Fruit fly (Drosophila melanogaster) whole organism, pupa: ENCODE results near the gene Or67c.

Source experiments
- CG10348 ChIP-seq: fragments of 200-800 bp; sonication (Bioruptor generic); IDR thresholded peaks from 2 replicates; pipeline ENCODE4 v1.3.6; 2022; ENCODE audit warnings: missing biosample characterization, missing genetic modification characterization
- CG32121 ChIP-seq: fragments of 200-800 bp; sonication (Bioruptor generic); IDR thresholded peaks from 2 replicates; pipeline ENCODE4 v1.3.6; 2022; ENCODE audit warnings: missing biosample characterization, missing genetic modification characterization
- CG4496 ChIP-seq: fragments of 200-800 bp; sonication (Bioruptor generic); IDR thresholded peaks from 3 replicates; pipeline ENCODE4 v1.3.6; 2022; ENCODE audit warnings: missing biosample characterization, missing genetic modification characterization
- CG8159 ChIP-seq: fragments of 200-800 bp; sonication (Bioruptor generic); optimal IDR thresholded peaks from 3 replicates; lab custom pipeline; 2018; ENCODE audit warnings: missing biosample characterization, mild to moderate bottlenecking, missing genetic modification characterization, moderate library complexity
- CG8301 ChIP-seq: fragments of 200-800 bp; sonication (Bioruptor generic); optimal IDR thresholded peaks from 2 replicates; lab custom pipeline; 2018; ENCODE audit warnings: missing biosample characterization, mild to moderate bottlenecking, missing genetic modification characterization
- EcR ChIP-seq: fragments of 200-800 bp; sonication (Bioruptor generic); optimal IDR thresholded peaks from 3 replicates; lab custom pipeline; 2019; ENCODE audit warnings: missing biosample characterization, missing genetic modification characterization, mild to moderate bottlenecking, moderate library complexity, missing genetic modification reagents
- Pif1A ChIP-seq: fragments of 200-800 bp; sonication (Bioruptor generic); optimal IDR thresholded peaks from 3 replicates; lab custom pipeline; 2016; ENCODE audit warnings: missing biosample characterization, missing genetic modification characterization
- Snoo ChIP-seq: fragments of 200-800 bp; sonication (Bioruptor generic); optimal IDR thresholded peaks from 3 replicates; lab custom pipeline; 2017; ENCODE audit warnings: missing biosample characterization, mild to moderate bottlenecking, missing genetic modification characterization, inconsistent platforms
- gl ChIP-seq: fragments of 200-800 bp; sonication (Bioruptor generic); optimal IDR thresholded peaks from 2 replicates; lab custom pipeline; 2018; ENCODE audit warnings: missing biosample characterization, mild to moderate bottlenecking, missing genetic modification characterization
- rn ChIP-seq: fragments of 200-800 bp; sonication (Bioruptor generic); IDR thresholded peaks from 2 replicates; pipeline ENCODE4 v1.3.6; 2022; ENCODE audit warnings: missing biosample characterization, missing genetic modification characterization

DNA sequence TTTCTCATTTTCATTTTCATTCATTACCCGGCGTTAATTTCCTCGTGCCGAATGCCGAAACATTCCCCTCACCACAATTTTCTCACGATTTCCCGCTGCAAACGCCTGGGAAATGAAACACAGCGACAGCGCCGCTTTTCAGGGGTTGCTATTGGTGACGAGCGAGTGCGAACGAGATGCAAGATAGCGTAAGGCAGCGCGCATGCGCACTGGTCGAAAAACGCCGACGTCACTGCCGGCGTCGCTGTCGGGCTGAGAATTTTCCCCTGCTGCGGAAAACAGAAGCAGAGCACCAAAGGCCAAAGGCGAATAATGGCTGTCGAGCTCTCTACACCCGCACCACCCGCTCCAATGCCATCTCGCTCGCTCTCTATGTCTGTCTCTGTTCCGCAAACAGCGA is 44.9 kb upstream of the Or67c start:
- TF ChIP-seq CG8301 = no peak
- no peak for TF ChIP-seq CG8159
- TF ChIP-seq CG10348 (GFP tag; lab: Robert Waterston, UW) = no peak
- TF ChIP-seq Snoo (tag; lab: Kevin White, UChicago) = no peak
- no peak for TF ChIP-seq CG4496 (GFP tag; lab: Robert Waterston, UW)
- TF ChIP-seq Pif1A (GFP tag; lab: Kevin White, UChicago) = no peak
- no peak for TF ChIP-seq gl (tag; lab: Kevin White, UChicago)
- no peak for TF ChIP-seq rn
- TF ChIP-seq EcR (GFP tag; lab: Kevin White, UChicago) = no peak
- TF ChIP-seq CG32121 = no peak
